Fruit fly (Drosophila melanogaster) whole organism, pupa: Measurements from ENCODE around the gene CG31269.

Experiments
- CG10348 ChIP-seq: fragments of 200-800 bp; sonication (Bioruptor generic); IDR thresholded peaks from 2 replicates; pipeline ENCODE4 v1.3.6; 2022; ENCODE audit warnings: missing biosample characterization, missing genetic modification characterization
- CG12605 ChIP-seq: fragments of 200-800 bp; sonication (Bioruptor generic); IDR thresholded peaks from 2 replicates; pipeline ENCODE4 v1.3.6; 2022; ENCODE audit warnings: missing biosample characterization, missing genetic modification characterization
- CG13204 ChIP-seq: fragments of 200-800 bp; sonication (Bioruptor generic); optimal IDR thresholded peaks from 2 replicates; lab custom pipeline; 2018; ENCODE audit warnings: missing biosample characterization, mild to moderate bottlenecking, missing genetic modification characterization, moderate library complexity
- CG14655 ChIP-seq: fragments of 200-800 bp; sonication (Bioruptor generic); optimal IDR thresholded peaks from 3 replicates; lab custom pipeline; 2017; ENCODE audit warnings: mild to moderate bottlenecking, missing biosample characterization, missing genetic modification reagents, missing genetic modification characterization
- CG15710 ChIP-seq: fragments of 200-800 bp; sonication (Bioruptor generic); optimal IDR thresholded peaks from 2 replicates; lab custom pipeline; 2018; ENCODE audit warnings: missing biosample characterization, mild to moderate bottlenecking, missing genetic modification characterization, moderate library complexity
- CG17806 ChIP-seq: fragments of 200-800 bp; sonication (Bioruptor generic); optimal IDR thresholded peaks from 2 replicates; lab custom pipeline; 2018; ENCODE audit warnings: missing biosample characterization, mild to moderate bottlenecking, missing genetic modification characterization, moderate library complexity
- CG32121 ChIP-seq: fragments of 200-800 bp; sonication (Bioruptor generic); IDR thresholded peaks from 2 replicates; pipeline ENCODE4 v1.3.6; 2022; ENCODE audit warnings: missing biosample characterization, missing genetic modification characterization
- CG34367 ChIP-seq: fragments of 200-800 bp; sonication (Bioruptor generic); optimal IDR thresholded peaks from 2 replicates; lab custom pipeline; 2018; ENCODE audit warnings: missing biosample characterization, mild to moderate bottlenecking, missing genetic modification characterization
- CG4496 ChIP-seq: fragments of 200-800 bp; sonication (Bioruptor generic); IDR thresholded peaks from 3 replicates; pipeline ENCODE4 v1.3.6; 2022; ENCODE audit warnings: missing biosample characterization, missing genetic modification characterization
- CG8159 ChIP-seq: fragments of 200-800 bp; sonication (Bioruptor generic); optimal IDR thresholded peaks from 3 replicates; lab custom pipeline; 2018; ENCODE audit warnings: missing biosample characterization, mild to moderate bottlenecking, missing genetic modification characterization, moderate library complexity
- CG8301 ChIP-seq: fragments of 200-800 bp; sonication (Bioruptor generic); optimal IDR thresholded peaks from 2 replicates; lab custom pipeline; 2018; ENCODE audit warnings: missing biosample characterization, mild to moderate bottlenecking, missing genetic modification characterization
- CG9948 ChIP-seq: fragments of 200-800 bp; sonication (Bioruptor generic); optimal IDR thresholded peaks from 2 replicates; lab custom pipeline; 2018; ENCODE audit warnings: missing biosample characterization, mild to moderate bottlenecking, missing genetic modification characterization, moderate library complexity
- D1 ChIP-seq: fragments of 200-800 bp; sonication (Bioruptor generic); optimal IDR thresholded peaks from 2 replicates; lab custom pipeline; 2018; ENCODE audit warnings: missing biosample characterization, mild to moderate bottlenecking, missing genetic modification characterization, moderate library complexity
- EcR ChIP-seq: fragments of 200-800 bp; sonication (Bioruptor generic); optimal IDR thresholded peaks from 3 replicates; lab custom pipeline; 2019; ENCODE audit warnings: missing biosample characterization, missing genetic modification characterization, mild to moderate bottlenecking, moderate library complexity, missing genetic modification reagents
- Ets98B ChIP-seq: fragments of 200-800 bp; sonication (Bioruptor generic); IDR thresholded peaks from 2 replicates; pipeline ENCODE4 v1.3.6; 2022; ENCODE audit warnings: missing biosample characterization, missing genetic modification characterization
- Pif1A ChIP-seq: fragments of 200-800 bp; sonication (Bioruptor generic); optimal IDR thresholded peaks from 3 replicates; lab custom pipeline; 2016; ENCODE audit warnings: missing biosample characterization, missing genetic modification characterization
- Pif1B ChIP-seq: fragments of 200-800 bp; sonication (Bioruptor generic); optimal IDR thresholded peaks from 3 replicates; lab custom pipeline; 2016; ENCODE audit warnings: missing biosample characterization, missing genetic modification characterization
- Snoo ChIP-seq: fragments of 200-800 bp; sonication (Bioruptor generic); optimal IDR thresholded peaks from 3 replicates; lab custom pipeline; 2017; ENCODE audit warnings: missing biosample characterization, mild to moderate bottlenecking, missing genetic modification characterization, inconsistent platforms
- fd96Ca ChIP-seq: fragments of 200-800 bp; sonication (Bioruptor generic); IDR thresholded peaks from 3 replicates; pipeline ENCODE4 v1.3.6; 2022; ENCODE audit warnings: missing biosample characterization, missing genetic modification characterization
- gl ChIP-seq: fragments of 200-800 bp; sonication (Bioruptor generic); optimal IDR thresholded peaks from 2 replicates; lab custom pipeline; 2018; ENCODE audit warnings: missing biosample characterization, mild to moderate bottlenecking, missing genetic modification characterization
- rn ChIP-seq: fragments of 200-800 bp; sonication (Bioruptor generic); IDR thresholded peaks from 2 replicates; pipeline ENCODE4 v1.3.6; 2022; ENCODE audit warnings: missing biosample characterization, missing genetic modification characterization

CG31269 gene

dm6 chr3R:17133897-17134296 is 7.0 kb downstream of the CG31269 start, which contains the start of gene CG31267:
CG31267 (plus strand) TSS chr3R:17134197.
- no peak for TF ChIP-seq CG8301 (tag; lab: Kevin White, UChicago)
- TF ChIP-seq CG12605 (GFP tag; lab: Robert Waterston, UW) = no peak
- no peak for TF ChIP-seq CG34367
- TF ChIP-seq gl = no peak
- TF ChIP-seq CG10348 (GFP tag; lab: Robert Waterston, UW) = no peak
- no peak for TF ChIP-seq D1 (tag; lab: Kevin White, UChicago)
- TF ChIP-seq CG17806 (tag; lab: Kevin White, UChicago) = no peak
- no peak for TF ChIP-seq fd96Ca (GFP tag; lab: Robert Waterston, UW)
- TF ChIP-seq CG4496 (GFP tag; lab: Robert Waterston, UW) = no peak
- no peak for TF ChIP-seq CG13204 (GFP tag; lab: Kevin White, UChicago)
- no peak for TF ChIP-seq Pif1A (GFP tag; lab: Kevin White, UChicago)
- no peak for TF ChIP-seq CG14655 (GFP tag; lab: Kevin White, UChicago)
- TF ChIP-seq Snoo = no peak
- no peak for TF ChIP-seq CG15710 (tag; lab: Kevin White, UChicago)
- TF ChIP-seq CG32121 (GFP tag; lab: Robert Waterston, UW) = no peak
- TF ChIP-seq Ets98B (GFP tag; lab: Robert Waterston, UW) = no peak
- no peak for TF ChIP-seq Pif1B (GFP tag; lab: Kevin White, UChicago)
- TF ChIP-seq CG8159 (tag; lab: Kevin White, UChicago) = no peak

DNA sequence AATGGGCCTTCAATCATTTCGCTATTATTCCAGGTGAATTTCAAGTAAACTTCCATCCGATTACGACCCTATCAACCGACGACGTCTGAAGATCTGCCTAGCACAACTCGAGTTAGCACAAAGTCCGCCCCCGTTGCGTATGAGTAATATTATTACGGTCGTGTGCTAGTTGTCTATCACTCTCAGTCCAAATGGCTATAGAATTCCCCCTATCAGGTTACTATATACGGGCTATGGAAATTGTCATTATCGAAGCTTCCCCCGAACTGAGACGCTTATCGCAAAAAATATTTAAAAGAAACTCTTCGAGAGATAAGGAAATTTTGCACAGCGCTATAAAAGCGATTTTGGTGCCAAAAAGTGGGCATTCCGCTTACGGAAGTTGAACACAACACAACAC is 8.8 kb downstream of the CG31269 start, which contains the start of gene CG5246:
CG5246 (plus strand) TSS at position 365 of the 400 bp plus-strand sequence.
- TF ChIP-seq CG32121 (GFP tag; lab: Robert Waterston, UW) = no peak
- TF ChIP-seq Snoo = no peak
- no peak for TF ChIP-seq CG15710 (tag; lab: Kevin White, UChicago)
- TF ChIP-seq CG10348 (GFP tag; lab: Robert Waterston, UW) = no peak
- TF ChIP-seq fd96Ca (GFP tag; lab: Robert Waterston, UW) = no peak
- no peak for TF ChIP-seq EcR (GFP tag; lab: Kevin White, UChicago)
- no peak for TF ChIP-seq Pif1A (GFP tag; lab: Kevin White, UChicago)
- no peak for TF ChIP-seq CG13204 (GFP tag; lab: Kevin White, UChicago)
- no peak for TF ChIP-seq CG8159 (tag; lab: Kevin White, UChicago)
- TF ChIP-seq CG4496 (GFP tag; lab: Robert Waterston, UW) = no peak
- no peak for TF ChIP-seq Pif1B (GFP tag; lab: Kevin White, UChicago)

- TF ChIP-seq D1 (tag; lab: Kevin White, UChicago) = no peak
- TF ChIP-seq CG8159 (tag; lab: Kevin White, UChicago) = no peak
- no peak for TF ChIP-seq CG9948 (tag; lab: Kevin White, UChicago)
- no peak for TF ChIP-seq gl
- TF ChIP-seq CG4496 (GFP tag; lab: Robert Waterston, UW) = no peak
- TF ChIP-seq, all 21 proteins: peak for 0
Observed at dm6 chr3R:17137593-17137992, 10.7 kb downstream of the CG31269 start, which contains the start of gene CG5255. CG5255 (plus strand) TSS chr3R:17137893.

DNA sequence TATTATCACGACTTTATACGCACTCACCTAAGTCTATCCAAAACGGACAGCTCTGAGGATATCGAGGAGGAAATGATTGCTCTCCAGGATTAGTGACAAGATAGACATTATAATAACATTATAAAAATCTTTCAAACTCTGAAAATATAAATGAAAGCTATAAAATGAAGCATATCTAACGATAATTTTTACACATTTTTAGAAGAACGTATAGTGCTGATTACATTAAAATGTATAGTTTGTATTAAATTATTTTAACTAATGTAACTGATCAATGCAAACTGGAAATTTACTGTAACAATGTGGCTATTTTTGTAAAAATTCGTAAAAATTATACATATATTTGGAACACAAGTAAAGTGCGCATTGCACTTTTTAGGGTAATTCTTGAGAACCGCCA is 11.8 kb downstream of the CG31269 start, which contains the start of gene CG5265:
CG5265 (plus strand) TSS at position 301 of the 400 bp plus-strand sequence.
- no peak for TF ChIP-seq EcR (GFP tag; lab: Kevin White, UChicago)
- no peak for TF ChIP-seq CG13204 (GFP tag; lab: Kevin White, UChicago)
- TF ChIP-seq CG4496 (GFP tag; lab: Robert Waterston, UW) = no peak
- no peak for TF ChIP-seq gl
- no peak for TF ChIP-seq CG34367
- no peak for TF ChIP-seq Pif1B (GFP tag; lab: Kevin White, UChicago)
- no peak for TF ChIP-seq CG9948 (tag; lab: Kevin White, UChicago)
- no peak for TF ChIP-seq Pif1A (GFP tag; lab: Kevin White, UChicago)
- no peak for TF ChIP-seq D1 (tag; lab: Kevin White, UChicago)
- no peak for TF ChIP-seq CG17806 (tag; lab: Kevin White, UChicago)
- TF ChIP-seq CG14655 (GFP tag; lab: Kevin White, UChicago) = no peak
- no peak for TF ChIP-seq CG12605 (GFP tag; lab: Robert Waterston, UW)
- no peak for TF ChIP-seq Ets98B (GFP tag; lab: Robert Waterston, UW)
- no peak for TF ChIP-seq fd96Ca (GFP tag; lab: Robert Waterston, UW)
- no peak for TF ChIP-seq CG8159 (tag; lab: Kevin White, UChicago)
- TF ChIP-seq rn (GFP tag; lab: Robert Waterston, UW) = no peak
- TF ChIP-seq Snoo = no peak
- TF ChIP-seq CG8301 (tag; lab: Kevin White, UChicago) = no peak
- no peak for TF ChIP-seq CG10348 (GFP tag; lab: Robert Waterston, UW)
- TF ChIP-seq CG32121 (GFP tag; lab: Robert Waterston, UW) = no peak

- TF ChIP-seq D1 (tag; lab: Kevin White, UChicago) = no peak
- TF ChIP-seq CG15710 (tag; lab: Kevin White, UChicago) = no peak
- no peak for TF ChIP-seq EcR (GFP tag; lab: Kevin White, UChicago)
- TF ChIP-seq CG8301 (tag; lab: Kevin White, UChicago) = no peak
- TF ChIP-seq CG13204 (GFP tag; lab: Kevin White, UChicago) = no peak
- no peak for TF ChIP-seq CG14655 (GFP tag; lab: Kevin White, UChicago)
- TF ChIP-seq gl = no peak
- TF ChIP-seq CG32121 (GFP tag; lab: Robert Waterston, UW) = no peak
- no peak for TF ChIP-seq Pif1A (GFP tag; lab: Kevin White, UChicago)
- TF ChIP-seq Snoo = no peak
- TF ChIP-seq CG17806 (tag; lab: Kevin White, UChicago) = no peak
- TF ChIP-seq CG8159 (tag; lab: Kevin White, UChicago) = no peak
- no peak for TF ChIP-seq CG12605 (GFP tag; lab: Robert Waterston, UW)
- no peak for TF ChIP-seq CG9948 (tag; lab: Kevin White, UChicago)
- no peak for TF ChIP-seq Ets98B (GFP tag; lab: Robert Waterston, UW)
- TF ChIP-seq CG4496 (GFP tag; lab: Robert Waterston, UW) = no peak
- TF ChIP-seq Pif1B (GFP tag; lab: Kevin White, UChicago) = no peak
- TF ChIP-seq fd96Ca (GFP tag; lab: Robert Waterston, UW) = no peak
Observed at dm6 chr3R:17142304-17142703, 15.4 kb downstream of the CG31269 start, which contains the start of gene TwdlW. TwdlW (minus strand) TSS chr3R:17142404.
